Fruit fly (Drosophila melanogaster) S2 (cell line): ENCODE data around the gene CG14537.

Experiments used
- CG8478 ChIP-seq: fragments of >200 bp; optimal IDR thresholded peaks from 2 replicates; lab custom pipeline; 2018
- CTCF ChIP-seq, 2 experiments: fragments of >200 bp; optimal IDR thresholded peaks; 2 replicates each; lab custom pipeline; 2018

DNA sequence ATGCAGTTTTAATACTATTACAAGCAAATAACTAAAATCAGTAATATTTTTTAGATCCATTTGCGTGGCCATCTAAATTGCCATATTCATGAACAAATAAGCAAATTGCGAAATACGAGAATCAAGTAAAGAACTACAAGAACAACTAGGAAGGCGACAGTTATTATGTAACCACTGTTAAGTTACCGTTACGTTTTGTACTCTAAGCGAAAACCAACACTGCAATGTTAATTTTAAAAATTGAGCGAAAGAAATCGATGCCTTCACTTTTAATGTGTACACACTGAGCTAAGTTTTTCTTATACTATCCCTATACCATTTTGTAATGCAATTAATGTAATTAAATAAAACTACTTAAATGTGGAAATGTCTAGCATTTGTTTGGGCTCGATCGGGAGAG is 19.8 kb upstream of the CG14537 start:
- no peak for TF ChIP-seq CG8478 (lab: Kevin White, UChicago)
- no peak for TF ChIP-seq CTCF (optimal IDR thresholded peaks at IDR 0.05; lab: Kevin White, UChicago)
